Fruit fly (Drosophila melanogaster) whole organism, prepupa: Measurements from ENCODE around the gene CG14915.

Experiments used
- Blimp-1 ChIP-seq: fragments of 200-800 bp; sonication (Bioruptor generic); optimal IDR thresholded peaks from 3 replicates; lab custom pipeline; 2017; ENCODE audit warnings: missing biosample characterization, missing genetic modification characterization, mild to moderate bottlenecking, moderate library complexity, missing genetic modification reagents
- CG10669 ChIP-seq: fragments of 200-800 bp; sonication (Bioruptor generic); optimal IDR thresholded peaks from 3 replicates; lab custom pipeline; 2018; ENCODE audit warnings: missing biosample characterization, mild to moderate bottlenecking, missing genetic modification characterization, moderate library complexity
- CG11294 ChIP-seq: fragments of 200-800 bp; sonication (Bioruptor generic); IDR thresholded peaks from 2 replicates; pipeline ENCODE4 v1.3.6; 2022; ENCODE audit warnings: missing biosample characterization, missing genetic modification characterization
- CG11762 ChIP-seq: fragments of 200-800 bp; sonication (Bioruptor generic); optimal IDR thresholded peaks from 3 replicates; lab custom pipeline; 2016; ENCODE audit warnings: missing biosample characterization, missing genetic modification characterization; ENCODE audit not compliant: insufficient read depth
- CG15336 ChIP-seq: fragments of 200-800 bp; sonication (Bioruptor generic); IDR thresholded peaks from 2 replicates; pipeline ENCODE4 v1.3.6; 2022; ENCODE audit warnings: missing biosample characterization, missing genetic modification characterization
- CG16779 ChIP-seq: fragments of 200-800 bp; sonication (Bioruptor generic); optimal IDR thresholded peaks from 3 replicates; lab custom pipeline; 2017; ENCODE audit warnings: missing biosample characterization, mild to moderate bottlenecking, missing genetic modification characterization
- CG3032 ChIP-seq: fragments of 200-800 bp; optimal IDR thresholded peaks from 2 replicates; lab custom pipeline; 2019; ENCODE audit warnings: missing biosample characterization, mild to moderate bottlenecking, missing genetic modification characterization, moderate library complexity
- CG31627 ChIP-seq: fragments of 200-800 bp; sonication (Bioruptor generic); optimal IDR thresholded peaks from 3 replicates; lab custom pipeline; 2016; ENCODE audit warnings: missing biosample characterization, missing genetic modification characterization
- CG34406 ChIP-seq: fragments of 200-800 bp; sonication (Bioruptor generic); optimal IDR thresholded peaks from 3 replicates; lab custom pipeline; 2016; ENCODE audit warnings: missing biosample characterization, missing genetic modification characterization
- CG3919 ChIP-seq: fragments of 200-800 bp; sonication (Bioruptor generic); optimal IDR thresholded peaks from 3 replicates; lab custom pipeline; 2016; ENCODE audit warnings: missing biosample characterization, missing genetic modification characterization
- CG4318 ChIP-seq: fragments of 200-800 bp; sonication (Bioruptor generic); optimal IDR thresholded peaks from 3 replicates; lab custom pipeline; 2017; ENCODE audit warnings: missing biosample characterization, mild to moderate bottlenecking, missing genetic modification characterization
- CG6792 ChIP-seq: fragments of 200-800 bp; sonication (Bioruptor generic); optimal IDR thresholded peaks from 3 replicates; lab custom pipeline; 2016; ENCODE audit warnings: missing biosample characterization, missing genetic modification characterization
- CG6808 ChIP-seq: fragments of 200-800 bp; sonication (Bioruptor generic); optimal IDR thresholded peaks from 3 replicates; lab custom pipeline; 2017; ENCODE audit warnings: missing biosample characterization, missing genetic modification characterization, mild to moderate bottlenecking, moderate library complexity, missing genetic modification reagents
- CG6854 ChIP-seq: fragments of 200-800 bp; sonication (Bioruptor generic); optimal IDR thresholded peaks from 2 replicates; lab custom pipeline; 2017; ENCODE audit warnings: missing biosample characterization, mild to moderate bottlenecking, missing genetic modification characterization
- CG7368 ChIP-seq: fragments of 200-800 bp; sonication (Bioruptor generic); optimal IDR thresholded peaks from 3 replicates; lab custom pipeline; 2016; ENCODE audit warnings: missing biosample characterization, missing genetic modification characterization
- CG8119 ChIP-seq: fragments of 200-800 bp; sonication (Bioruptor generic); IDR thresholded peaks from 3 replicates; pipeline ENCODE4 v1.3.6; 2022; ENCODE audit warnings: missing biosample characterization, missing genetic modification characterization
- CG8319 ChIP-seq: fragments of 200-800 bp; sonication (Bioruptor generic); optimal IDR thresholded peaks from 3 replicates; lab custom pipeline; 2016; ENCODE audit warnings: missing biosample characterization, missing genetic modification characterization
- CG8632 ChIP-seq: fragments of 200-800 bp; sonication (Bioruptor generic); optimal IDR thresholded peaks from 3 replicates; lab custom pipeline; 2016; ENCODE audit warnings: missing biosample characterization, missing genetic modification characterization
- Eip75B ChIP-seq: fragments of 200-800 bp; sonication (Bioruptor generic); optimal IDR thresholded peaks from 3 replicates; lab custom pipeline; 2016; ENCODE audit warnings: missing biosample characterization, missing genetic modification characterization
- Eip78C ChIP-seq: fragments of 200-800 bp; sonication (Bioruptor generic); peaks from one replicate; lab custom pipeline; 2016; ENCODE audit warnings: missing biosample characterization, missing genetic modification characterization
- Eip93F ChIP-seq: fragments of 200-800 bp; sonication (Bioruptor generic); optimal IDR thresholded peaks from 2 replicates; lab custom pipeline; 2016; ENCODE audit warnings: missing biosample characterization, mild to moderate bottlenecking, missing genetic modification characterization
- Ets21C ChIP-seq: fragments of 200-800 bp; sonication (Bioruptor generic); optimal IDR thresholded peaks from 3 replicates; lab custom pipeline; 2016; ENCODE audit warnings: missing biosample characterization, missing genetic modification characterization
- Ets96B ChIP-seq: fragments of 200-800 bp; optimal IDR thresholded peaks from 2 replicates; lab custom pipeline; 2019; ENCODE audit warnings: missing biosample characterization, mild to moderate bottlenecking, missing genetic modification characterization, moderate library complexity
- Gug ChIP-seq: fragments of 200-800 bp; sonication (Bioruptor generic); IDR thresholded peaks from 2 replicates; pipeline ENCODE4 v1.3.6; 2022; ENCODE audit warnings: missing biosample characterization, missing genetic modification characterization
- Hr38 ChIP-seq: sonication (Bioruptor generic); optimal IDR thresholded peaks from 2 replicates; lab custom pipeline; 2016; ENCODE audit warnings: missing biosample characterization, missing genetic modification characterization
- Hr39 ChIP-seq: fragments of 200-800 bp; sonication (Bioruptor generic); optimal IDR thresholded peaks from 2 replicates; lab custom pipeline; 2016; ENCODE audit warnings: missing biosample characterization, missing genetic modification characterization
- Hr4 ChIP-seq: fragments of 200-800 bp; sonication (Bioruptor generic); optimal IDR thresholded peaks from 3 replicates; lab custom pipeline; 2016; ENCODE audit warnings: missing biosample characterization, missing genetic modification characterization
- Lpt ChIP-seq: fragments of 200-800 bp; sonication (Bioruptor generic); optimal IDR thresholded peaks from 3 replicates; lab custom pipeline; 2016; ENCODE audit warnings: missing biosample characterization, missing genetic modification characterization
- Met ChIP-seq: fragments of 200-800 bp; sonication (Bioruptor generic); optimal IDR thresholded peaks from 3 replicates; lab custom pipeline; 2016; ENCODE audit warnings: missing biosample characterization, missing genetic modification characterization
- OdsH ChIP-seq: fragments of 200-800 bp; sonication (Bioruptor generic); optimal IDR thresholded peaks from 3 replicates; lab custom pipeline; 2016; ENCODE audit warnings: missing biosample characterization, missing genetic modification characterization
- Smox ChIP-seq: fragments of 200-800 bp; sonication (Bioruptor generic); optimal IDR thresholded peaks from 3 replicates; lab custom pipeline; 2016; ENCODE audit warnings: missing biosample characterization, missing genetic modification characterization
- Sox102F ChIP-seq: fragments of 200-800 bp; sonication (Bioruptor generic); optimal IDR thresholded peaks from 2 replicates; lab custom pipeline; 2016; ENCODE audit warnings: missing biosample characterization, mild to moderate bottlenecking, missing genetic modification characterization
- Sox14 ChIP-seq: fragments of 200-800 bp; sonication (Bioruptor generic); optimal IDR thresholded peaks from 3 replicates; lab custom pipeline; 2016; ENCODE audit warnings: missing biosample characterization, missing genetic modification characterization
- Sox15 ChIP-seq: fragments of 200-800 bp; sonication (Bioruptor generic); optimal IDR thresholded peaks from 3 replicates; lab custom pipeline; 2016; ENCODE audit warnings: missing biosample characterization, missing genetic modification characterization
- achi ChIP-seq: fragments of 200-800 bp; sonication (Bioruptor generic); optimal IDR thresholded peaks from 3 replicates; lab custom pipeline; 2016; ENCODE audit warnings: missing biosample characterization, missing genetic modification characterization
- acj6 ChIP-seq: fragments of 200-800 bp; sonication (Bioruptor generic); optimal IDR thresholded peaks from 3 replicates; lab custom pipeline; 2016; ENCODE audit warnings: missing biosample characterization, missing genetic modification characterization
- cyc ChIP-seq: fragments of 200-800 bp; sonication (Bioruptor generic); optimal IDR thresholded peaks from 3 replicates; lab custom pipeline; 2016; ENCODE audit warnings: missing biosample characterization, missing genetic modification characterization
- dac ChIP-seq: fragments of 200-800 bp; sonication (Bioruptor generic); optimal IDR thresholded peaks from 2 replicates; lab custom pipeline; 2017; ENCODE audit warnings: missing biosample characterization, mild to moderate bottlenecking, missing genetic modification characterization
- dsx ChIP-seq: fragments of 200-800 bp; optimal IDR thresholded peaks from 3 replicates; lab custom pipeline; 2019; ENCODE audit warnings: missing biosample characterization, mild to moderate bottlenecking, missing genetic modification characterization, moderate library complexity; ENCODE audit not compliant: poor library complexity, severe bottlenecking
- eg ChIP-seq: fragments of 200-800 bp; sonication (Bioruptor generic); IDR thresholded peaks from 3 replicates; pipeline ENCODE4 v1.3.6; 2022; ENCODE audit warnings: missing biosample characterization, missing genetic modification characterization
- esn ChIP-seq: fragments of 200-800 bp; sonication (Bioruptor generic); optimal IDR thresholded peaks from 2 replicates; lab custom pipeline; 2016; ENCODE audit warnings: missing biosample characterization, mild to moderate bottlenecking, missing genetic modification characterization, moderate library complexity
- fd59A ChIP-seq: fragments of 200-800 bp; sonication (Bioruptor generic); optimal IDR thresholded peaks from 2 replicates; lab custom pipeline; 2017; ENCODE audit warnings: missing biosample characterization, mild to moderate bottlenecking, missing genetic modification characterization, missing genetic modification reagents
- fkh ChIP-seq: fragments of 200-800 bp; sonication (Bioruptor generic); optimal IDR thresholded peaks from 3 replicates; lab custom pipeline; 2017; ENCODE audit warnings: missing biosample characterization, mild to moderate bottlenecking, missing genetic modification characterization, moderate library complexity
- lz ChIP-seq: fragments of 200-800 bp; sonication (Bioruptor generic); optimal IDR thresholded peaks from 3 replicates; lab custom pipeline; 2016; ENCODE audit warnings: missing biosample characterization, missing genetic modification characterization
- pdm3 ChIP-seq: fragments of 200-800 bp; sonication (Bioruptor generic); optimal IDR thresholded peaks from 3 replicates; lab custom pipeline; 2016; ENCODE audit warnings: missing biosample characterization, missing genetic modification characterization
- spab ChIP-seq: fragments of 200-800 bp; sonication (Bioruptor generic); optimal IDR thresholded peaks from 2 replicates; lab custom pipeline; 2017; ENCODE audit warnings: missing biosample characterization, mild to moderate bottlenecking, missing genetic modification characterization, missing genetic modification reagents
- ss ChIP-seq, 2 experiments: fragments of 200-800 bp; sonication (Bioruptor generic); optimal IDR thresholded peaks; 2 replicates in 1 of 2; 3 replicates in 1 of 2; lab custom pipeline; 2017 to 2018; ENCODE audit warnings: mild to moderate bottlenecking in 2 of 2, missing biosample characterization in 2 of 2, missing genetic modification characterization in 2 of 2, moderate library complexity in 1 of 2
- svp ChIP-seq: fragments of 200-800 bp; sonication (Bioruptor generic); peaks from one replicate; lab custom pipeline; 2016; ENCODE audit warnings: missing biosample characterization, missing genetic modification characterization
- topi ChIP-seq: fragments of 200-800 bp; sonication (Bioruptor generic); optimal IDR thresholded peaks from 3 replicates; lab custom pipeline; 2016; ENCODE audit warnings: missing biosample characterization, missing genetic modification characterization
- vri ChIP-seq: fragments of 200-800 bp; sonication (Bioruptor generic); optimal IDR thresholded peaks from 3 replicates; lab custom pipeline; 2016; ENCODE audit warnings: missing biosample characterization, mild to moderate bottlenecking, missing genetic modification characterization

CG14915 gene

dm6 chr2L:11051644-11052492 is 19.0 kb upstream of the CG14915 start:
- TF ChIP-seq cyc (no peak), Eip75B (GFP tag; lab: Kevin White, UChicago) (peak; percentile 45), Eip78C (peak; percentile 91), CG11294 (no peak), lz (peak; percentile 15), achi (GFP tag; lab: Kevin White, UChicago) (no peak), pdm3 (GFP tag; lab: Kevin White, UChicago) (peak; percentile 30), CG8119 (GFP tag; lab: Robert Waterston, UW) (no peak), CG3919 (GFP tag; lab: Kevin White, UChicago) (peak; percentile 37), CG34406 (GFP tag; lab: Kevin White, UChicago) (peak; percentile 43), CG6854 (no peak), Hr39 (GFP tag; lab: Kevin White, UChicago) (peak; percentile 32), topi (GFP tag; lab: Kevin White, UChicago) (no peak), dac (GFP tag; lab: Kevin White, UChicago) (no peak), Smox (GFP tag; lab: Kevin White, UChicago) (peak; percentile 22), CG6792 (peak; percentile 23), Sox102F (GFP tag; lab: Kevin White, UChicago) (peak; percentile 31), CG11762 (no peak), CG8632 (GFP tag; lab: Kevin White, UChicago) (peak; percentile 44), spab (GFP tag; lab: Kevin White, UChicago) (no peak), CG31627 (GFP tag; lab: Kevin White, UChicago) (peak; percentile 23), Sox14 (peak; percentile 22), fkh (GFP tag; lab: Kevin White, UChicago) (no peak), fd59A (peak; percentile 24), CG3032 (tag; lab: Kevin White, UChicago) (peak; percentile 54), Blimp-1 (GFP tag; lab: Kevin White, UChicago) (no peak), CG6808 (GFP tag; lab: Kevin White, UChicago) (peak; percentile 34), Ets21C (no peak), Gug (no peak), Eip93F (GFP tag; lab: Kevin White, UChicago) (no peak), Lpt (GFP tag; lab: Kevin White, UChicago) (no peak), eg (GFP tag; lab: Robert Waterston, UW) (0 out of 3 replicates have a peak, but pooled peaks have one; percentile 25), CG8319 (GFP tag; lab: Kevin White, UChicago) (peak; percentile 33), CG7368 (GFP tag; lab: Kevin White, UChicago) (no peak), vri (GFP tag; lab: Kevin White, UChicago) (no peak), Sox15 (peak; percentile 12), CG15336 (GFP tag; lab: Robert Waterston, UW) (no peak), CG16779 (tag; lab: Kevin White, UChicago) (no peak), Met (GFP tag; lab: Kevin White, UChicago) (peak; percentile 54), dsx (GFP tag; lab: Kevin White, UChicago) (peak; percentile 26), svp (GFP tag; lab: Kevin White, UChicago) (peak; percentile 58), Ets96B (tag; lab: Kevin White, UChicago) (peak; percentile 54), OdsH (GFP tag; lab: Kevin White, UChicago) (peak; percentile 37), ss (GFP tag; optimal IDR thresholded peaks at IDR 0.05; lab: Kevin White, UChicago) (peak in 1 of 2 experiments; percentile 96), esn (GFP tag; lab: Kevin White, UChicago) (peak; percentile 31), CG4318 (GFP tag; lab: Kevin White, UChicago) (no peak), Hr38 (GFP tag; lab: Kevin White, UChicago) (no peak), CG10669 (GFP tag; lab: Kevin White, UChicago) (peak; percentile 37), acj6 (GFP tag; lab: Kevin White, UChicago) (peak; percentile 31), Hr4 (GFP tag; lab: Kevin White, UChicago) (no peak)
